Fruit fly (Drosophila melanogaster) whole organism, prepupa: Measurements from ENCODE around the gene CG18558.

Source experiments
- Blimp-1 ChIP-seq: fragments of 200-800 bp; sonication (Bioruptor generic); optimal IDR thresholded peaks from 3 replicates; lab custom pipeline; 2017; ENCODE audit warnings: missing biosample characterization, missing genetic modification characterization, mild to moderate bottlenecking, moderate library complexity, missing genetic modification reagents
- CG10631 ChIP-seq: fragments of 200-800 bp; sonication (Bioruptor generic); optimal IDR thresholded peaks from 2 replicates; lab custom pipeline; 2016; ENCODE audit warnings: missing biosample characterization, missing genetic modification characterization
- CG11902 ChIP-seq: fragments of 200-800 bp; sonication (Bioruptor generic); optimal IDR thresholded peaks from 3 replicates; lab custom pipeline; 2016; ENCODE audit warnings: missing biosample characterization, missing genetic modification characterization
- CG15336 ChIP-seq: fragments of 200-800 bp; sonication (Bioruptor generic); IDR thresholded peaks from 2 replicates; pipeline ENCODE4 v1.3.6; 2022; ENCODE audit warnings: missing biosample characterization, missing genetic modification characterization
- CG16779 ChIP-seq: fragments of 200-800 bp; sonication (Bioruptor generic); optimal IDR thresholded peaks from 3 replicates; lab custom pipeline; 2017; ENCODE audit warnings: missing biosample characterization, mild to moderate bottlenecking, missing genetic modification characterization
- CG3032 ChIP-seq: fragments of 200-800 bp; optimal IDR thresholded peaks from 2 replicates; lab custom pipeline; 2019; ENCODE audit warnings: missing biosample characterization, mild to moderate bottlenecking, missing genetic modification characterization, moderate library complexity
- CG31627 ChIP-seq: fragments of 200-800 bp; sonication (Bioruptor generic); optimal IDR thresholded peaks from 3 replicates; lab custom pipeline; 2016; ENCODE audit warnings: missing biosample characterization, missing genetic modification characterization
- CG34406 ChIP-seq: fragments of 200-800 bp; sonication (Bioruptor generic); optimal IDR thresholded peaks from 3 replicates; lab custom pipeline; 2016; ENCODE audit warnings: missing biosample characterization, missing genetic modification characterization
- CG3919 ChIP-seq: fragments of 200-800 bp; sonication (Bioruptor generic); optimal IDR thresholded peaks from 3 replicates; lab custom pipeline; 2016; ENCODE audit warnings: missing biosample characterization, missing genetic modification characterization
- CG6163 ChIP-seq: fragments of 200-800 bp; sonication (Bioruptor generic); IDR thresholded peaks from 3 replicates; pipeline ENCODE4 v1.3.6; 2022; ENCODE audit warnings: missing biosample characterization, missing genetic modification characterization
- CG6276 ChIP-seq: fragments of 200-800 bp; sonication (Bioruptor generic); optimal IDR thresholded peaks from 2 replicates; lab custom pipeline; 2017; ENCODE audit warnings: missing biosample characterization, mild to moderate bottlenecking, missing genetic modification characterization
- CG6792 ChIP-seq: fragments of 200-800 bp; sonication (Bioruptor generic); optimal IDR thresholded peaks from 3 replicates; lab custom pipeline; 2016; ENCODE audit warnings: missing biosample characterization, missing genetic modification characterization
- CG6808 ChIP-seq: fragments of 200-800 bp; sonication (Bioruptor generic); optimal IDR thresholded peaks from 3 replicates; lab custom pipeline; 2017; ENCODE audit warnings: missing biosample characterization, missing genetic modification characterization, mild to moderate bottlenecking, moderate library complexity, missing genetic modification reagents
- CG6854 ChIP-seq: fragments of 200-800 bp; sonication (Bioruptor generic); optimal IDR thresholded peaks from 2 replicates; lab custom pipeline; 2017; ENCODE audit warnings: missing biosample characterization, mild to moderate bottlenecking, missing genetic modification characterization
- CG7368 ChIP-seq: fragments of 200-800 bp; sonication (Bioruptor generic); optimal IDR thresholded peaks from 3 replicates; lab custom pipeline; 2016; ENCODE audit warnings: missing biosample characterization, missing genetic modification characterization
- CG8319 ChIP-seq: fragments of 200-800 bp; sonication (Bioruptor generic); optimal IDR thresholded peaks from 3 replicates; lab custom pipeline; 2016; ENCODE audit warnings: missing biosample characterization, missing genetic modification characterization
- Eip75B ChIP-seq: fragments of 200-800 bp; sonication (Bioruptor generic); optimal IDR thresholded peaks from 3 replicates; lab custom pipeline; 2016; ENCODE audit warnings: missing biosample characterization, missing genetic modification characterization
- Eip93F ChIP-seq: fragments of 200-800 bp; sonication (Bioruptor generic); optimal IDR thresholded peaks from 2 replicates; lab custom pipeline; 2016; ENCODE audit warnings: missing biosample characterization, mild to moderate bottlenecking, missing genetic modification characterization
- Ets21C ChIP-seq: fragments of 200-800 bp; sonication (Bioruptor generic); optimal IDR thresholded peaks from 3 replicates; lab custom pipeline; 2016; ENCODE audit warnings: missing biosample characterization, missing genetic modification characterization
- Gug ChIP-seq: fragments of 200-800 bp; sonication (Bioruptor generic); IDR thresholded peaks from 2 replicates; pipeline ENCODE4 v1.3.6; 2022; ENCODE audit warnings: missing biosample characterization, missing genetic modification characterization
- Hr38 ChIP-seq: sonication (Bioruptor generic); optimal IDR thresholded peaks from 2 replicates; lab custom pipeline; 2016; ENCODE audit warnings: missing biosample characterization, missing genetic modification characterization
- Met ChIP-seq: fragments of 200-800 bp; sonication (Bioruptor generic); optimal IDR thresholded peaks from 3 replicates; lab custom pipeline; 2016; ENCODE audit warnings: missing biosample characterization, missing genetic modification characterization
- Smox ChIP-seq: fragments of 200-800 bp; sonication (Bioruptor generic); optimal IDR thresholded peaks from 3 replicates; lab custom pipeline; 2016; ENCODE audit warnings: missing biosample characterization, missing genetic modification characterization
- Sox102F ChIP-seq: fragments of 200-800 bp; sonication (Bioruptor generic); optimal IDR thresholded peaks from 2 replicates; lab custom pipeline; 2016; ENCODE audit warnings: missing biosample characterization, mild to moderate bottlenecking, missing genetic modification characterization
- Sox14 ChIP-seq: fragments of 200-800 bp; sonication (Bioruptor generic); optimal IDR thresholded peaks from 3 replicates; lab custom pipeline; 2016; ENCODE audit warnings: missing biosample characterization, missing genetic modification characterization
- acj6 ChIP-seq: fragments of 200-800 bp; sonication (Bioruptor generic); optimal IDR thresholded peaks from 3 replicates; lab custom pipeline; 2016; ENCODE audit warnings: missing biosample characterization, missing genetic modification characterization
- cyc ChIP-seq: fragments of 200-800 bp; sonication (Bioruptor generic); optimal IDR thresholded peaks from 3 replicates; lab custom pipeline; 2016; ENCODE audit warnings: missing biosample characterization, missing genetic modification characterization
- dac ChIP-seq: fragments of 200-800 bp; sonication (Bioruptor generic); optimal IDR thresholded peaks from 2 replicates; lab custom pipeline; 2017; ENCODE audit warnings: missing biosample characterization, mild to moderate bottlenecking, missing genetic modification characterization
- eg ChIP-seq: fragments of 200-800 bp; sonication (Bioruptor generic); IDR thresholded peaks from 3 replicates; pipeline ENCODE4 v1.3.6; 2022; ENCODE audit warnings: missing biosample characterization, missing genetic modification characterization
- esn ChIP-seq: fragments of 200-800 bp; sonication (Bioruptor generic); optimal IDR thresholded peaks from 2 replicates; lab custom pipeline; 2016; ENCODE audit warnings: missing biosample characterization, mild to moderate bottlenecking, missing genetic modification characterization, moderate library complexity
- fd59A ChIP-seq: fragments of 200-800 bp; sonication (Bioruptor generic); optimal IDR thresholded peaks from 2 replicates; lab custom pipeline; 2017; ENCODE audit warnings: missing biosample characterization, mild to moderate bottlenecking, missing genetic modification characterization, missing genetic modification reagents
- fd85E ChIP-seq: fragments of 200-800 bp; sonication (Bioruptor generic); optimal IDR thresholded peaks from 3 replicates; lab custom pipeline; 2016; ENCODE audit warnings: missing biosample characterization, missing genetic modification characterization
- fkh ChIP-seq: fragments of 200-800 bp; sonication (Bioruptor generic); optimal IDR thresholded peaks from 3 replicates; lab custom pipeline; 2017; ENCODE audit warnings: missing biosample characterization, mild to moderate bottlenecking, missing genetic modification characterization, moderate library complexity
- lz ChIP-seq: fragments of 200-800 bp; sonication (Bioruptor generic); optimal IDR thresholded peaks from 3 replicates; lab custom pipeline; 2016; ENCODE audit warnings: missing biosample characterization, missing genetic modification characterization
- pdm3 ChIP-seq: fragments of 200-800 bp; sonication (Bioruptor generic); optimal IDR thresholded peaks from 3 replicates; lab custom pipeline; 2016; ENCODE audit warnings: missing biosample characterization, missing genetic modification characterization
- spab ChIP-seq: fragments of 200-800 bp; sonication (Bioruptor generic); optimal IDR thresholded peaks from 2 replicates; lab custom pipeline; 2017; ENCODE audit warnings: missing biosample characterization, mild to moderate bottlenecking, missing genetic modification characterization, missing genetic modification reagents
- ss ChIP-seq, 2 experiments: fragments of 200-800 bp; sonication (Bioruptor generic); optimal IDR thresholded peaks; 2 replicates in 1 of 2; 3 replicates in 1 of 2; lab custom pipeline; 2017 to 2018; ENCODE audit warnings: mild to moderate bottlenecking in 2 of 2, missing biosample characterization in 2 of 2, missing genetic modification characterization in 2 of 2, moderate library complexity in 1 of 2
- svp ChIP-seq: fragments of 200-800 bp; sonication (Bioruptor generic); peaks from one replicate; lab custom pipeline; 2016; ENCODE audit warnings: missing biosample characterization, missing genetic modification characterization
- topi ChIP-seq: fragments of 200-800 bp; sonication (Bioruptor generic); optimal IDR thresholded peaks from 3 replicates; lab custom pipeline; 2016; ENCODE audit warnings: missing biosample characterization, missing genetic modification characterization
- vri ChIP-seq: fragments of 200-800 bp; sonication (Bioruptor generic); optimal IDR thresholded peaks from 3 replicates; lab custom pipeline; 2016; ENCODE audit warnings: missing biosample characterization, mild to moderate bottlenecking, missing genetic modification characterization

CG18558 gene

dm6 chr2L:2884683-2885502 is 40.6 kb upstream of the CG18558 start (continued):
- no peak for TF ChIP-seq fd59A
- TF ChIP-seq spab = no peak
- no peak for TF ChIP-seq CG31627 (GFP tag; lab: Kevin White, UChicago)
- TF ChIP-seq CG11902 (GFP tag; lab: Kevin White, UChicago) = no peak
- 0 out of 3 replicates have a peak, but pooled peaks have one; percentile 48 for TF ChIP-seq eg (GFP tag; lab: Robert Waterston, UW)
- peak; percentile 53 for TF ChIP-seq fkh (GFP tag; lab: Kevin White, UChicago)
- TF ChIP-seq CG6854 (GFP tag; lab: Kevin White, UChicago) = peak; percentile 61
- no peak for TF ChIP-seq CG10631 (GFP tag; lab: Kevin White, UChicago)
- no peak for TF ChIP-seq CG6808 (GFP tag; lab: Kevin White, UChicago)
- TF ChIP-seq CG15336 (GFP tag; lab: Robert Waterston, UW) = no peak; the same call in 1 of the 2 replicates
- peak; percentile 53; the same call in 1 of the 3 replicates for TF ChIP-seq CG6163 (GFP tag; lab: Robert Waterston, UW)
- no peak for TF ChIP-seq Smox (GFP tag; lab: Kevin White, UChicago)
- TF ChIP-seq Sox102F (GFP tag; lab: Kevin White, UChicago) = no peak
- TF ChIP-seq esn (GFP tag; lab: Kevin White, UChicago) = no peak
- TF ChIP-seq Met (GFP tag; lab: Kevin White, UChicago) = no peak
- TF ChIP-seq CG16779 = no peak
- no peak for TF ChIP-seq Eip75B (GFP tag; lab: Kevin White, UChicago)
- TF ChIP-seq CG34406 (GFP tag; lab: Kevin White, UChicago) = no peak
- TF ChIP-seq acj6 = no peak
- TF ChIP-seq Eip93F = no peak
- TF ChIP-seq topi (GFP tag; lab: Kevin White, UChicago) = no peak
- no peak for TF ChIP-seq CG3919 (GFP tag; lab: Kevin White, UChicago)
- TF ChIP-seq Ets21C (GFP tag; lab: Kevin White, UChicago) = no peak
- peak; percentile 28 for TF ChIP-seq CG3032 (tag; lab: Kevin White, UChicago)

- TF ChIP-seq CG3032 (tag; lab: Kevin White, UChicago) (no peak), svp (GFP tag; lab: Kevin White, UChicago) (peak; percentile 64), ss (GFP tag; optimal IDR thresholded peaks at IDR 0.05; lab: Kevin White, UChicago) (no peak), Met (GFP tag; lab: Kevin White, UChicago) (no peak), Blimp-1 (no peak), CG15336 (GFP tag; lab: Robert Waterston, UW) (no peak), Ets21C (GFP tag; lab: Kevin White, UChicago) (no peak), Gug (no peak)
Observed at dm6 chr2L:2883703-2884294, 39.5 kb upstream of the CG18558 start.

- TF ChIP-seq Sox102F (GFP tag; lab: Kevin White, UChicago) (peak; percentile 27), dac (no peak), CG8319 (no peak), topi (GFP tag; lab: Kevin White, UChicago) (peak; percentile 29), cyc (GFP tag; lab: Kevin White, UChicago) (peak; percentile 35), CG6792 (peak; percentile 10), vri (GFP tag; lab: Kevin White, UChicago) (peak; percentile 20), Ets21C (GFP tag; lab: Kevin White, UChicago) (peak; percentile 7), CG6276 (GFP tag; lab: Kevin White, UChicago) (no peak), Hr38 (GFP tag; lab: Kevin White, UChicago) (no peak), lz (peak; percentile 66), fd85E (no peak), ss (GFP tag; optimal IDR thresholded peaks at IDR 0.05; lab: Kevin White, UChicago) (peak in 1 of 2 experiments; percentile 22), CG3919 (GFP tag; lab: Kevin White, UChicago) (peak; percentile 7), Eip93F (peak; percentile 14), Smox (GFP tag; lab: Kevin White, UChicago) (peak; percentile 41), CG6163 (GFP tag; lab: Robert Waterston, UW) (peak; percentile 51; the same call in 2 of the 3 replicates), Met (GFP tag; lab: Kevin White, UChicago) (peak; percentile 55), acj6 (peak; percentile 3), Eip75B (GFP tag; lab: Kevin White, UChicago) (peak; percentile 24), Sox14 (GFP tag; lab: Kevin White, UChicago) (peak; percentile 5), fkh (GFP tag; lab: Kevin White, UChicago) (peak; percentile 76), Blimp-1 (no peak), CG7368 (GFP tag; lab: Kevin White, UChicago) (no peak), CG34406 (GFP tag; lab: Kevin White, UChicago) (peak; percentile 27), esn (GFP tag; lab: Kevin White, UChicago) (peak; percentile 50), eg (GFP tag; lab: Robert Waterston, UW) (peak; percentile 30; the same call in 1 of the 3 replicates), pdm3 (GFP tag; lab: Kevin White, UChicago) (peak; percentile 22), svp (GFP tag; lab: Kevin White, UChicago) (peak; percentile 71), CG31627 (GFP tag; lab: Kevin White, UChicago) (peak; percentile 26)
Observed at dm6 chr2L:2882968-2883702, 38.8 kb upstream of the CG18558 start.
